Fruit fly (Drosophila melanogaster) Kc167 (cell line): ENCODE measurements around the gene tx.

Source experiments
- psq ChIP-seq: fragments of >200 bp; optimal IDR thresholded peaks from 2 replicates; lab custom pipeline; 2017; ENCODE audit warnings: missing external identifiers
- ttk ChIP-seq: sonication (Bioruptor generic); optimal IDR thresholded peaks from 2 replicates; lab custom pipeline; 2017; ENCODE audit warnings: missing external identifiers

dm6 chr3R:26425681-26426080 lies 14.9 kb upstream of the tx start, which contains the start of gene CG34291:
- no peak for TF ChIP-seq ttk (lab: Kevin White, UChicago)
- no peak for TF ChIP-seq psq (lab: Kevin White, UChicago)
